Worm (Caenorhabditis elegans): ENCODE data around the gene tsn-1.

The tsn-1 gene

ce11 chrII:4715676-4716075 lies 9.1 kb downstream of the tsn-1 start, which contains the start of gene F41C3.8:
TSS of gene F41C3.8 (plus strand) at chrII:4716046.
- TF ChIP-seq madf-2 (tag; optimal IDR thresholded peaks at IDR 0.05) (no peak), dmd-4 (tag; optimal IDR thresholded peaks at IDR 0.05; ENCODE audit: borderline replicate concordance) (no peak), fkh-6 (tag; optimal IDR thresholded peaks at IDR 0.05) (no peak)

ce11 chrII:4726120-4726519 lies 19.5 kb downstream of the tsn-1 start, which contains the start of gene F10G7.10:
TSS of gene F10G7.10 (minus strand) at chrII:4726264.
- no peak for TF ChIP-seq che-1 (tag; optimal IDR thresholded peaks at IDR 0.05)
- no peak for TF ChIP-seq rnt-1 (tag; optimal IDR thresholded peaks at IDR 0.05)
- no peak for TF ChIP-seq dmd-4 (tag; optimal IDR thresholded peaks at IDR 0.05; ENCODE audit: borderline replicate concordance)
- no peak for TF ChIP-seq fax-1 (tag; optimal IDR thresholded peaks at IDR 0.05)
- TF ChIP-seq unc-42 (tag; optimal IDR thresholded peaks at IDR 0.05), result no peak
- TF ChIP-seq pha-4 (tag; optimal IDR thresholded peaks at IDR 0.05), result no peak
- TF ChIP-seq ceh-2 (tag; optimal IDR thresholded peaks at IDR 0.05), result no peak
- TF ChIP-seq ets-4 (tag; optimal IDR thresholded peaks at IDR 0.05), result no peak
- no peak for TF ChIP-seq syd-9 (tag; optimal IDR thresholded peaks at IDR 0.05)
- no peak for TF ChIP-seq sox-2 (GFP tag; IDR thresholded peaks at IDR 0.05)
- no peak for TF ChIP-seq ceh-48 (tag; optimal IDR thresholded peaks at IDR 0.05)
- TF ChIP-seq pat-9 (tag; optimal IDR thresholded peaks at IDR 0.05), result no peak
- TF ChIP-seq ztf-16 (tag; optimal IDR thresholded peaks at IDR 0.05), result no peak
- TF ChIP-seq ceh-34 (tag; optimal IDR thresholded peaks at IDR 0.05), result no peak
- TF ChIP-seq unc-55 (GFP tag; optimal IDR thresholded peaks at IDR 0.05), result no peak

- TF ChIP-seq ahr-1 (tag; optimal IDR thresholded peaks at IDR 0.05), result no peak
These were observed 20.2 kb downstream of the tsn-1 start for ce11 chrII:4726750-4727384.

- TF ChIP-seq F13H6.1 (tag; optimal IDR thresholded peaks at IDR 0.05) (no peak), che-1 (tag; optimal IDR thresholded peaks at IDR 0.05) (no peak), ref-2 (tag; optimal IDR thresholded peaks at IDR 0.05) (no peak), T23F11.4 (GFP tag; optimal IDR thresholded peaks at IDR 0.05) (no peak)
These were observed 21.1 kb downstream of the tsn-1 start, which contains the start of gene ttr-41 for ce11 chrII:4727769-4728168. TSS of gene ttr-41 (minus strand) at chrII:4727869.

- TF ChIP-seq ceh-45 (GFP tag; IDR thresholded peaks at IDR 0.05), result no peak
- TF ChIP-seq elt-2 (tag; optimal IDR thresholded peaks at IDR 0.05), result peak; percentile 93
- no peak for TF ChIP-seq ets-4 (tag; optimal IDR thresholded peaks at IDR 0.05)
- no peak for TF ChIP-seq nhr-232 (tag; optimal IDR thresholded peaks at IDR 0.05)
These were observed 22.1 kb downstream of the tsn-1 start for ce11 chrII:4728687-4729086.

- no peak for TF ChIP-seq ref-2 (tag; optimal IDR thresholded peaks at IDR 0.05)
- no peak for TF ChIP-seq ceh-9 (tag; optimal IDR thresholded peaks at IDR 0.05)
- no peak for TF ChIP-seq ttx-3 (tag; optimal IDR thresholded peaks at IDR 0.05)
- no peak for TF ChIP-seq ceh-34 (tag; optimal IDR thresholded peaks at IDR 0.05)
- no peak for TF ChIP-seq sdc-2 (tag; optimal IDR thresholded peaks at IDR 0.05)
- TF ChIP-seq Y22D7AL.16 (tag; optimal IDR thresholded peaks at IDR 0.05), result no peak
- TF ChIP-seq pros-1 (tag; optimal IDR thresholded peaks at IDR 0.05), result no peak
- TF ChIP-seq unc-3 (GFP tag; conservative IDR thresholded peaks at IDR 0.05), result no peak
- no peak for TF ChIP-seq unc-3 (tag; optimal IDR thresholded peaks at IDR 0.05)
- no peak for TF ChIP-seq hlh-30 (tag; optimal IDR thresholded peaks at IDR 0.05; ENCODE audit: insufficient read depth)
These were observed 23.1 kb downstream of the tsn-1 start, which contains the start of gene F41C3.7 for ce11 chrII:4729733-4730132. TSS of gene F41C3.7 (plus strand) at chrII:4730033.
